Worm (Caenorhabditis elegans): Measurements from ENCODE around the gene frpr-1.

The frpr-1 gene

ce11 chrX:8129543-8129942 lies at the start of gene frpr-1:
Gene frpr-1, minus strand, starts transcription at chrX:8129643.
- TF ChIP-seq ZK337.2 (GFP tag; IDR thresholded peaks at IDR 0.05): no peak
- no peak for TF ChIP-seq daf-8 (GFP tag; IDR thresholded peaks at IDR 0.05)
- TF ChIP-seq unc-62 (GFP tag; optimal IDR thresholded peaks at IDR 0.05 in 1 of 2): peak in 1 of 2 experiments; percentile 38
- no peak for TF ChIP-seq unc-62 (tag; optimal IDR thresholded peaks at IDR 0.05)
- no peak for TF ChIP-seq nhr-48 (tag; optimal IDR thresholded peaks at IDR 0.05)
- TF ChIP-seq nhr-11 (tag; optimal IDR thresholded peaks at IDR 0.05): no peak

- TF ChIP-seq zfp-3 (GFP tag; conservative IDR thresholded peaks at IDR 0.05) (no peak), Y75B8A.6 (GFP tag; IDR thresholded peaks at IDR 0.05) (no peak), Y105C5A.15 (GFP tag; IDR thresholded peaks at IDR 0.05) (no peak), daf-12 (tag; optimal IDR thresholded peaks at IDR 0.05) (no peak), dve-1 (tag; optimal IDR thresholded peaks at IDR 0.05; ENCODE audit: insufficient read depth) (no peak), daf-8 (GFP tag; IDR thresholded peaks at IDR 0.05) (no peak), T26A8.4 (GFP tag; IDR thresholded peaks at IDR 0.05) (no peak), fkh-10 (GFP tag; optimal IDR thresholded peaks at IDR 0.05) (no peak), nhr-76 (tag; optimal IDR thresholded peaks at IDR 0.05) (no peak), nhr-41 (GFP tag; IDR thresholded peaks at IDR 0.05) (no peak)
These were observed 44.2 kb upstream of the frpr-1 start, which contains the start of gene C17H11.1 for ce11 chrX:8173610-8174009. Gene C17H11.1, plus strand, starts transcription at chrX:8173910.

- no peak for TF ChIP-seq madf-9 (GFP tag; conservative IDR thresholded peaks at IDR 0.05)
- no peak for TF ChIP-seq egl-27 (tag; optimal IDR thresholded peaks at IDR 0.05)
- no peak for TF ChIP-seq lin-13 (GFP tag; optimal IDR thresholded peaks at IDR 0.05)
- no peak for TF ChIP-seq nhr-6 (tag; optimal IDR thresholded peaks at IDR 0.05)
- no peak for TF ChIP-seq Y48G9A.11 (GFP tag; IDR thresholded peaks at IDR 0.05)
- TF ChIP-seq dve-1 (tag; optimal IDR thresholded peaks at IDR 0.05; ENCODE audit: insufficient read depth): peak; percentile 46
- no peak for TF ChIP-seq ztf-11 (tag; optimal IDR thresholded peaks at IDR 0.05)
- peak; percentile 72 for TF ChIP-seq T20F7.1 (GFP tag; optimal IDR thresholded peaks at IDR 0.05)
- no peak for TF ChIP-seq ces-1 (GFP tag; optimal IDR thresholded peaks at IDR 0.05)
- TF ChIP-seq nhr-28 (tag; optimal IDR thresholded peaks at IDR 0.05): peak; percentile 46
- TF ChIP-seq mdt-29 (GFP tag; IDR thresholded peaks at IDR 0.05): no peak
- TF ChIP-seq vab-7 (GFP tag; IDR thresholded peaks at IDR 0.05): no peak
- peak; percentile 48 for TF ChIP-seq mes-2 (tag; optimal IDR thresholded peaks at IDR 0.05; ENCODE audit: poor library complexity, severe bottlenecking)
- no peak for TF ChIP-seq ceh-82 (tag; optimal IDR thresholded peaks at IDR 0.05)
- TF ChIP-seq pha-4 (GFP tag; IDR thresholded peaks at IDR 0.05): no peak
- TF ChIP-seq pha-4 (tag; optimal IDR thresholded peaks at IDR 0.05): no peak
- TF ChIP-seq ctbp-1 (GFP tag; IDR thresholded peaks at IDR 0.05): no peak
- TF ChIP-seq duxl-1 (tag; optimal IDR thresholded peaks at IDR 0.05; ENCODE audit: poor library complexity): no peak
- TF ChIP-seq hlh-11 (tag; optimal IDR thresholded peaks at IDR 0.05): peak; percentile 8
- no peak for TF ChIP-seq dmd-6 (GFP tag; IDR thresholded peaks at IDR 0.05)
- peak; percentile 5 for TF ChIP-seq pqm-1 (tag; optimal IDR thresholded peaks at IDR 0.05)
- no peak for TF ChIP-seq snpc-4 (tag; optimal IDR thresholded peaks at IDR 0.05)
- TF ChIP-seq daf-19 (GFP tag; conservative IDR thresholded peaks at IDR 0.05): no peak
- no peak for TF ChIP-seq ama-1 (optimal IDR thresholded peaks at IDR 0.05)
- no peak for TF ChIP-seq T26A8.4 (GFP tag; IDR thresholded peaks at IDR 0.05)
- TF ChIP-seq F37D6.2 (tag; optimal IDR thresholded peaks at IDR 0.05): no peak
- TF ChIP-seq daf-16 (GFP tag; optimal IDR thresholded peaks at IDR 0.05): no peak
- peak; percentile 63 for TF ChIP-seq daf-16 (tag; optimal IDR thresholded peaks at IDR 0.05)
- TF ChIP-seq egl-43 (GFP tag; IDR thresholded peaks at IDR 0.05): no peak
- TF ChIP-seq hlh-30 (tag; optimal IDR thresholded peaks at IDR 0.05; ENCODE audit: insufficient read depth): peak; percentile 66
- no peak for TF ChIP-seq mxl-2 (GFP tag; conservative IDR thresholded peaks at IDR 0.05)
- no peak for TF ChIP-seq nhr-10 (tag; optimal IDR thresholded peaks at IDR 0.05)
- no peak for TF ChIP-seq nhr-42 (GFP tag; IDR thresholded peaks at IDR 0.05)
- TF ChIP-seq unc-62 (GFP tag; optimal IDR thresholded peaks at IDR 0.05 in 1 of 2): peak in 1 of 2 experiments; percentile 94
- no peak for TF ChIP-seq unc-62 (tag; optimal IDR thresholded peaks at IDR 0.05)
- no peak for TF ChIP-seq zip-2 (tag; optimal IDR thresholded peaks at IDR 0.05)
- no peak for TF ChIP-seq daf-12 (tag; optimal IDR thresholded peaks at IDR 0.05)
- no peak for TF ChIP-seq nhr-76 (tag; optimal IDR thresholded peaks at IDR 0.05)
- no peak for TF ChIP-seq hif-1 (tag; optimal IDR thresholded peaks at IDR 0.05)
These were observed 40.1 kb upstream of the frpr-1 start, which contains the start of gene C17H11.2 for ce11 chrX:8169534-8169933. Gene C17H11.2, plus strand, starts transcription at chrX:8169930.
